Worm (Caenorhabditis elegans): Measurements from ENCODE around the gene rbc-2.
A peak's percentile ranks its signal among the peaks of the same experiment; 100 is the strongest.

rbc-2 gene

ce11 chrIII:2532716-2533115, 4.2 kb upstream of the rbc-2 start (continued):
- 0 out of 2 replicates have a peak, but pooled peaks have one; percentile 38 for TF ChIP-seq nfyb-1 (GFP tag; IDR thresholded peaks at IDR 0.05)
- TF ChIP-seq K12H6.12 (tag; optimal IDR thresholded peaks at IDR 0.05), result peak; percentile 13
- no peak for TF ChIP-seq D2030.7 (GFP tag; IDR thresholded peaks at IDR 0.05)
- TF ChIP-seq athp-1 (tag; optimal IDR thresholded peaks at IDR 0.05), result no peak
- TF ChIP-seq ztf-22 (GFP tag; optimal IDR thresholded peaks at IDR 0.05), result no peak
- peak in 1 of 3 experiments; percentile 9 for TF ChIP-seq lin-35 (GFP tag; optimal IDR thresholded peaks at IDR 0.05)
- TF ChIP-seq ceh-27 (GFP tag; optimal IDR thresholded peaks at IDR 0.05), result peak; percentile 4
- no peak for TF ChIP-seq rcor-1 (GFP tag; IDR thresholded peaks at IDR 0.05)
- TF ChIP-seq F52B5.7 (tag; optimal IDR thresholded peaks at IDR 0.05), result no peak
- no peak for TF ChIP-seq fkh-3 (tag; optimal IDR thresholded peaks at IDR 0.05)
- TF ChIP-seq mes-4 (tag; optimal IDR thresholded peaks at IDR 0.05), result no peak
- no peak for TF ChIP-seq Y53G8AR.9 (GFP tag; conservative IDR thresholded peaks at IDR 0.05)
- no peak for TF ChIP-seq nhr-179 (tag; optimal IDR thresholded peaks at IDR 0.05)
- TF ChIP-seq repo-1 (tag; optimal IDR thresholded peaks at IDR 0.05), result no peak
- no peak for TF ChIP-seq ztf-26 (tag; optimal IDR thresholded peaks at IDR 0.05)
- TF ChIP-seq madf-10 (tag; optimal IDR thresholded peaks at IDR 0.05), result peak; percentile 37
- no peak for TF ChIP-seq nhr-80 (tag; optimal IDR thresholded peaks at IDR 0.05)
- no peak for TF ChIP-seq F57C9.4 (tag; optimal IDR thresholded peaks at IDR 0.05)
- TF ChIP-seq tlf-1 (GFP tag; optimal IDR thresholded peaks at IDR 0.05), result no peak
- no peak for TF ChIP-seq nhr-27 (tag; optimal IDR thresholded peaks at IDR 0.05)
- no peak for TF ChIP-seq Y79H2A.3 (GFP tag; conservative IDR thresholded peaks at IDR 0.05)
- TF ChIP-seq madf-3 (GFP tag; IDR thresholded peaks at IDR 0.05), result no peak
- no peak for TF ChIP-seq F39B2.1 (GFP tag; IDR thresholded peaks at IDR 0.05)
- no peak for TF ChIP-seq T26A5.8 (tag; optimal IDR thresholded peaks at IDR 0.05)
- no peak for TF ChIP-seq K11D2.4 (GFP tag; IDR thresholded peaks at IDR 0.05)
- TF ChIP-seq F10E7.11 (tag; optimal IDR thresholded peaks at IDR 0.05), result no peak
- peak; percentile 32 for TF ChIP-seq lin-40 (tag; optimal IDR thresholded peaks at IDR 0.05)
- TF ChIP-seq attf-6 (GFP tag; IDR thresholded peaks at IDR 0.05), result no peak
- TF ChIP-seq hrde-1 (tag; optimal IDR thresholded peaks at IDR 0.05; ENCODE audit: borderline replicate concordance), result no peak
- TF ChIP-seq B0336.3 (GFP tag; IDR thresholded peaks at IDR 0.05), result no peak
- no peak for TF ChIP-seq Y95B8A.8 (GFP tag; IDR thresholded peaks at IDR 0.05)
- no peak for TF ChIP-seq rpc-1 (optimal IDR thresholded peaks at IDR 0.05)
- no peak for TF ChIP-seq rpc-1 (tag; optimal IDR thresholded peaks at IDR 0.05)
- no peak for TF ChIP-seq sdz-38 (tag; optimal IDR thresholded peaks at IDR 0.05)
- no peak for TF ChIP-seq F55B11.4 (tag; optimal IDR thresholded peaks at IDR 0.05; ENCODE audit: borderline replicate concordance, insufficient read depth)
- no peak for TF ChIP-seq C06A6.2 (GFP tag; conservative IDR thresholded peaks at IDR 0.05)
- TF ChIP-seq aptf-3 (GFP tag; IDR thresholded peaks at IDR 0.05), result no peak
- no peak for TF ChIP-seq let-607 (tag; optimal IDR thresholded peaks at IDR 0.05)
- no peak for TF ChIP-seq lin-26 (GFP tag; IDR thresholded peaks at IDR 0.05)

- TF ChIP-seq nhr-179 (tag; optimal IDR thresholded peaks at IDR 0.05) (no peak), F55B11.4 (tag; optimal IDR thresholded peaks at IDR 0.05; ENCODE audit: borderline replicate concordance, insufficient read depth) (no peak), ceh-91 (GFP tag; IDR thresholded peaks at IDR 0.05) (no peak), hsf-1 (GFP tag; IDR thresholded peaks at IDR 0.05) (no peak), B0261.1 (tag; optimal IDR thresholded peaks at IDR 0.05) (no peak), C06A6.2 (GFP tag; conservative IDR thresholded peaks at IDR 0.05) (no peak), fkh-3 (tag; optimal IDR thresholded peaks at IDR 0.05) (no peak), hlh-12 (tag; optimal IDR thresholded peaks at IDR 0.05) (no peak), nfya-1 (tag; optimal IDR thresholded peaks at IDR 0.05; ENCODE audit: borderline replicate concordance, insufficient read depth) (no peak), K11D2.4 (GFP tag; IDR thresholded peaks at IDR 0.05) (no peak), F37B4.10 (GFP tag; IDR thresholded peaks at IDR 0.05) (no peak), ztf-18 (tag; optimal IDR thresholded peaks at IDR 0.05) (no peak), athp-1 (tag; optimal IDR thresholded peaks at IDR 0.05) (no peak), sdz-38 (tag; optimal IDR thresholded peaks at IDR 0.05) (no peak), attf-5 (GFP tag; optimal IDR thresholded peaks at IDR 0.05) (no peak)
These were observed 1.8 kb upstream of the rbc-2 start, which contains the start of gene cone-1 for ce11 chrIII:2530313-2530712. Gene cone-1, plus strand, starts transcription at chrIII:2530613.
